Fruit fly (Drosophila melanogaster): ENCODE measurements around the gene JIL-1.

Gene JIL-1

DNA sequence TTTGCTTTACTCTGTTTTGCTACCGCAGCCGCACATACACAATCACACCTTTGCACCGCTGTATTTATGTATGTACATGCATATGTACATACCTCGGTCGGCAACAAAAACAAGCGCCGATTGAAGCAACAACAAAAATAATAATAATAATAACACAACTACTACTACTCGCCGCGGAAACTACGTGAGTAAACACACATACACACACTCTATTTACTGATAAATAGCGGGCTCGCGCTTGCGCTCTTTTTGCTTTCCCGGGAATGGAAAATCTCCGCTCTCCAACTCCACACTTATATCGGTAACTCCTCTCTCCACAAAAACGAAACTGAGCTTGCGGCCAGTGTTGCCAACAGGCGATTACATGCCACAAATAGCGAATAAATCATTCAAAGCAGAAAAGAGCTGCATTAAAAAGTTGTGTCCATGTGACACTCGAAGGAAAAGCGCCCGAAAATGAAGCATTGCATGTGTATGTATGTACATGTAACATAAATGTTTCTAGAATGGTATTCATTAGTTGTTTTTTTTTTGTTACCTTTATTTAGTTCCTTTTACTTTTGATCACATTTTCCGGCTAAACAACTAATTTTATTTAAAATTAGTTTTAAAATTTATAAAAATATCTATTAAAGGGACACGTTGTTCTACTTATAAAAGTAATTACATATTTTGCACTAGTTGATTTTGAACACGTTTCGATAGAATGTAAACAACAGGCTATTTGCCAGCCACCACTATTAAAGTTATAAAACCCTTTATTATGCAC, 25.8 kb upstream of the JIL-1 start:
- peak; percentile 38 for TF ChIP-seq noc (tag; optimal IDR thresholded peaks at IDR 0.05)

DNA sequence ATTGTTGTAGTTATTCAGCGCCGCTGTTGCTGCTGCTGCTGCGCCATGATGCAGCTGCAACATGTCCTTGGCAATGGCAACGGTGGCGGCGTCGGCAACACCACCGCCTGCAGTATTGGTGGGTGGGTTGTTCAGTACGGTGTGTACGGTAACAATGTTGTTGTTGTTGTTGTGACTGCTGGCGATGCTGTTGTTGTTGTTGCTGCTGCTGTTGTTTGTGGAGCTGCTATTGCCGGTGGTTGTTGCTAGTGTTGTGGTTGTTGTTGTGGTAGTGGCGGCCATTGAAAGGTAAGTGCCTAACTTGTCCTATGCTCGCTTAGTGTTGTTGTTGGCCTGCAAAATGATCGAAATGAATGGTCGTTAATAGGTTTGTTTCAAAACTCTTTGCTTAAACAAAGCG, 24.7 kb upstream of the JIL-1 start:
- no peak for TF ChIP-seq noc (tag; optimal IDR thresholded peaks at IDR 0.05)

DNA sequence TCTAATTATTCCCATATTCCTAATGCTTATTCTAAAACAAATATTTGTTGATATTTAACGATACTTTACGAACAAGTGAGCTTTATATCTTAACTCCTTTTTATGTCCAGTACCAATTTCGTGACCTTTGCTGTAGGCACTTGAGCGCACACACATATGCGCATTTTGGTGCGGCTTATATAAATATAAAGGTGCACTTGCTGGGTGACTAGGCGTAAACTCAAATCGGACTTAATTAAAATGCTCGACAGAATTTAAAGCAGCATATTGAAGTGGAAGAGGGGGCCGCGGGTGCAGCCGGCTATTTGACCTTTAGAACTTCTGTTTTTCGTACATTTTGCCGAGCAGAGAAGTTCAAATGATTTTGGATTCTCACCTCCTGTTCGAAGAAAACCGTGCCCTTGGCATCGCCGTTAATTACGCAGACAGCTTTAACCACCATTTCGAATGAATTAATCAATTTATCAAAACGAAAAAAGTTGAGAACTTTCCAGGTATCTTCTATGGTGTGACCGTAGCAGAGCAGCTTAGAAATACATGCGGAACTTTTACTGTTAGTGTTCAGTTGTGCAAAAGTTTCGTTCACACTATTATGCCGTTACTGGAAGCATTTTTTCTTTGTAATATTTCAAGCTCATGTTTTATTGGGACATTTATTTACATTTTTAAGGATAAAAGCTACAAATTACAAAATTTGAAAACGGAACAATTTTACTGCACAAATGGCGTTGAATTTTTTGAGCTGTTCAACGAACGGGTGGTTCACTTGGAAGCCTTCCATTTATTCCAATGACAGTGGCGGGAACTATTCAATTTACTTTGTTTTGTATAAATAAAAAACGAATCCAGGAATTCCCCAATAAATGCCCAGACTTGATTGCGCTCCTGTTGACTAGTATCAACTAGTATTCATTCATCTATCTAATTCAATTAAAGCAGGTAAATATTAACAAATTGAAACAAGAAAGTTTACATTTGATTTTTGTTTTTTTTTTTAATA, 20.5 kb upstream of the JIL-1 start, which contains the start of gene Sod1:
Gene Sod1 (minus strand): TSS at position 543 of the 1,000 bp plus-strand sequence.
- TF ChIP-seq noc (tag; optimal IDR thresholded peaks at IDR 0.05): peak; percentile 44

DNA sequence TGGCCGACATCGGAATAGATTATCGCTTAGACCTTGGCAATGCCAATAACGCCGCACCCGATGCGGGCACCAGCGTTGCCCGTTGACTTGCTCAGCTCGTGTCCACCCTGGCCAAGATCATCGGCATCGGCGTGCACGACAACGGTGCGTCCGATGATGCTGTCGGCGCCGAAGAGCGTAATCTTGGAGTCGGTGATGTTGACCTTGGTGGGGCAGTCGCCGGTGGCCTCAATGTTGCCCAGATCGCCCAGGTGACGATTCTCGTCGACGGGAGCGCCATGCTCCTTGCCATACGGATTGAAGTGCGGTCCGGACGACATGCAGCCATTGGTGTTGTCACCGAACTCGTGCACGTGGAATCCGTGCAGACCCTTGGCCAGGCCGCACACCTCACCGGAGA, 19.4 kb upstream of the JIL-1 start:
- no peak for TF ChIP-seq noc (tag; optimal IDR thresholded peaks at IDR 0.05)

- TF ChIP-seq noc (tag; optimal IDR thresholded peaks at IDR 0.05): no peak
Measured at dm6 chr3L:11109454-11109853, 16.5 kb upstream of the JIL-1 start, which contains the start of the genes CG34012 and emei. Gene CG34012 (minus strand): TSS chr3L:11109505. Gene emei (plus strand): TSS chr3L:11109690.

- no peak for TF ChIP-seq noc (tag; optimal IDR thresholded peaks at IDR 0.05)
Measured at dm6 chr3L:11107935-11108334, 14.9 kb upstream of the JIL-1 start, which contains the start of gene CG12522. Gene CG12522 (plus strand): TSS chr3L:11108235.

- TF ChIP-seq noc (tag; optimal IDR thresholded peaks at IDR 0.05): no peak
Measured at dm6 chr3L:11107432-11107831, 14.4 kb upstream of the JIL-1 start, which contains the start of gene CG32073. Gene CG32073 (minus strand): TSS chr3L:11107582.

DNA sequence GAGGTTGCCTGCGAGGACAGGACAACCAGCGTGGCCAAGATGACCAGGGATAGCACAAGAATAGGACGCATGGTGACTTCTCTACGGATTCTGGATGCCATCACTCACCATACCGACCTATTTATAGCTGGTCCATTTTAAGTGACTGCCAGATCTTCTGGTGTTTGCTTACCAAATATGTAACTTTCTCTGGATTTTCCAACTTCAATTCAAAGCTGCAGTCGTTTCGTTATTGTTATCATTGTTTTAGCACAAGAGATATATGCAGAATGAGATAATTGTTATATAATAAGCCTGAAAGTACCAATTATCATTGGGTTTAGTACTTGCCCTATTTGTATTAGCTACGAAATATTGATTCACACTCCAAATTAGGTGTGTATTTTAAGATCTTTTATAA, 10.8 kb upstream of the JIL-1 start, which contains the start of gene CG32071:
Gene CG32071 (minus strand): TSS at position 101 of the 400 bp plus-strand sequence.
- TF ChIP-seq noc (tag; optimal IDR thresholded peaks at IDR 0.05): no peak

DNA sequence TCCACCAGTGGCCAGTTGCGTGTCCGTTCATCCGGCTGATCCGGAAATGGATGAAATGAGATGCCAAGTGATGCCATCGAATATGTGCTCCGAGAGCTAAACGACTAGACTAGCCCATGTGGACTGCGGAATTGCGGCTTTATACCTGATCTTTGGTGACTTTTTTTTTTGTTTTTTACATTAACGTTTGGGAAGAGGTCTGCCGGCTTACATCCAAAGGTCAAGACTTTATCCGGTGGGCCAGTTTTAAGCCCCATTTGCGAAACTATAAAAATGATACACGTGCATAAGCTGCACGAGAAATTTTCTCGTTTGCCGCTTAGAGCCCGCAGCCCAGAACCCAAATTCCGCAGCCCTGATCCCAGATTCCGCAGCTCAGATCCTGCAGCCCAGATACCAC, 9.9 kb upstream of the JIL-1 start, which contains the start of gene Elo68alpha:
Gene Elo68alpha (minus strand): TSS at position 101 of the 400 bp plus-strand sequence.
- TF ChIP-seq noc (tag; optimal IDR thresholded peaks at IDR 0.05): no peak

- no peak for TF ChIP-seq noc (tag; optimal IDR thresholded peaks at IDR 0.05)
Measured at dm6 chr3L:11101598-11101997, 8.6 kb upstream of the JIL-1 start, which contains the start of gene Elo68beta. Gene Elo68beta (minus strand): TSS chr3L:11101698.

- TF ChIP-seq noc (tag; optimal IDR thresholded peaks at IDR 0.05): peak; percentile 94
Measured at dm6 chr3L:11097982-11098663, 5.1 kb upstream of the JIL-1 start, which contains the start of the genes Irbp18 and APP-BP1. Gene Irbp18 (minus strand): TSS chr3L:11098186. Gene APP-BP1 (plus strand): TSS chr3L:11098412.

DNA sequence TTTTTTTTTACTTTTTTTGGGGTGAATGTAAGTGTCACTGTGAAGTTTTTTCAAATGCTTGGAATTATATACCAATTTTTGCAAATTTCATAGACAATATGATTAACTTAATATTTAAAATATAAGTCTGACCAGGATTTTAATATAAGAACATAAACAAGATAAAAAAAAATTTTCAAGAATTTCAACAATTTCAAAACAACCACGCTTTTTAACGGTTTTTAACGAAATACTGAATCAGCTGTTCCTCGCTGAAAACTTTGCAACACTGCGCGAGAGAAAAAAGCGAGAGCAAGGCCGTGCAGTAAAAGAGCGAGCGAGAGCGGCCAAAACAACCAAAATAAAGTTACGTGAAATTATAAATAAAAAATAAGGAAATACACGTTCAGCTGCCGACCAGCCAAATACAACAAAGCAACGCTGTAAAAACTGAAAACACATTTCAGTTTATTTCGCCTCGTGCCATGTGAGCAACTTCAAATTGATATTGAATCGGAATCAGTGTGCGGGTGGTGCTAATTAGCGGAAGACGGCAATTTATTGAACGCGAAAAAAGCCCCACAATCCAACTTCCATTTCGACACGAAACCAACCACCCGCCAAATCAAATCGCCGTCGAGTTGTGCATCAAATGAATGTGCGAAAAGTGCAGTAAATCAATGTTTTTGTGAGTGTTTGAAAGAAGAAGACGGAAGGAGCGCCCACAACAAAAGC, 3.4 kb upstream of the JIL-1 start, which contains the start of the genes CG46439, Iyd and CG33947:
Gene CG46439 (minus strand): TSS at position 51 of the 714 bp plus-strand sequence.
Gene Iyd (minus strand): TSS at position 51 of the 714 bp plus-strand sequence.
Gene CG33947 (plus strand): TSS at position 302 of the 714 bp plus-strand sequence.
- TF ChIP-seq noc (tag; optimal IDR thresholded peaks at IDR 0.05): no peak

- TF ChIP-seq noc (tag; optimal IDR thresholded peaks at IDR 0.05): no peak
Measured at dm6 chr3L:11094279-11094678, 1.3 kb upstream of the JIL-1 start.

DNA sequence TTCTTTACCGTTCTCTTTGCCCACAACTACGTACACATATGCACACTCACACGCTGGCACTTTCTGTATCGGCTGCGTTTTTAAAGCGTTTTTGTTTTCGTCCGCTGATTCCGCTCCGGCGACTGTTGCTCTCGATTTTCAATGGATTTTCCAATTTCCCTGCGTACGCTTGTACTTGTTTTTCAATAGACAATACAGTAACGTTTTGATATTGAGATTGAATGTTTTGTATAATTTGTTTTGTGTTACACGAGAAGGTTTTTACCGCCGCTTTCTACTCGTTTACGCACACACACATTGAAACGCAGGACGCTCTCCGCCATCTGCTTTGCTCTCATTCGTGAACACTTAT, 407 bp downstream of the JIL-1 start:
- no peak for TF ChIP-seq noc (tag; optimal IDR thresholded peaks at IDR 0.05)

All from whole organism, larva.